Fruit fly (Drosophila melanogaster) whole organism, pupa: ENCODE measurements around the gene Sfp78E.

Source experiments
- CG12605 ChIP-seq: fragments of 200-800 bp; sonication (Bioruptor generic); IDR thresholded peaks from 2 replicates; pipeline ENCODE4 v1.3.6; 2022; ENCODE audit warnings: missing biosample characterization, missing genetic modification characterization
- CG14655 ChIP-seq: fragments of 200-800 bp; sonication (Bioruptor generic); optimal IDR thresholded peaks from 3 replicates; lab custom pipeline; 2017; ENCODE audit warnings: mild to moderate bottlenecking, missing biosample characterization, missing genetic modification reagents, missing genetic modification characterization
- CG17806 ChIP-seq: fragments of 200-800 bp; sonication (Bioruptor generic); optimal IDR thresholded peaks from 2 replicates; lab custom pipeline; 2018; ENCODE audit warnings: missing biosample characterization, mild to moderate bottlenecking, missing genetic modification characterization, moderate library complexity
- CG32121 ChIP-seq: fragments of 200-800 bp; sonication (Bioruptor generic); IDR thresholded peaks from 2 replicates; pipeline ENCODE4 v1.3.6; 2022; ENCODE audit warnings: missing biosample characterization, missing genetic modification characterization
- CG4496 ChIP-seq: fragments of 200-800 bp; sonication (Bioruptor generic); IDR thresholded peaks from 3 replicates; pipeline ENCODE4 v1.3.6; 2022; ENCODE audit warnings: missing biosample characterization, missing genetic modification characterization
- CG8301 ChIP-seq: fragments of 200-800 bp; sonication (Bioruptor generic); optimal IDR thresholded peaks from 2 replicates; lab custom pipeline; 2018; ENCODE audit warnings: missing biosample characterization, mild to moderate bottlenecking, missing genetic modification characterization
- CG9948 ChIP-seq: fragments of 200-800 bp; sonication (Bioruptor generic); optimal IDR thresholded peaks from 2 replicates; lab custom pipeline; 2018; ENCODE audit warnings: missing biosample characterization, mild to moderate bottlenecking, missing genetic modification characterization, moderate library complexity
- D1 ChIP-seq: fragments of 200-800 bp; sonication (Bioruptor generic); optimal IDR thresholded peaks from 2 replicates; lab custom pipeline; 2018; ENCODE audit warnings: missing biosample characterization, mild to moderate bottlenecking, missing genetic modification characterization, moderate library complexity
- EcR ChIP-seq: fragments of 200-800 bp; sonication (Bioruptor generic); optimal IDR thresholded peaks from 3 replicates; lab custom pipeline; 2019; ENCODE audit warnings: missing biosample characterization, missing genetic modification characterization, mild to moderate bottlenecking, moderate library complexity, missing genetic modification reagents
- Ets98B ChIP-seq: fragments of 200-800 bp; sonication (Bioruptor generic); IDR thresholded peaks from 2 replicates; pipeline ENCODE4 v1.3.6; 2022; ENCODE audit warnings: missing biosample characterization, missing genetic modification characterization
- Pif1A ChIP-seq: fragments of 200-800 bp; sonication (Bioruptor generic); optimal IDR thresholded peaks from 3 replicates; lab custom pipeline; 2016; ENCODE audit warnings: missing biosample characterization, missing genetic modification characterization
- Snoo ChIP-seq: fragments of 200-800 bp; sonication (Bioruptor generic); optimal IDR thresholded peaks from 3 replicates; lab custom pipeline; 2017; ENCODE audit warnings: missing biosample characterization, mild to moderate bottlenecking, missing genetic modification characterization, inconsistent platforms
- fd96Ca ChIP-seq: fragments of 200-800 bp; sonication (Bioruptor generic); IDR thresholded peaks from 3 replicates; pipeline ENCODE4 v1.3.6; 2022; ENCODE audit warnings: missing biosample characterization, missing genetic modification characterization
- rn ChIP-seq: fragments of 200-800 bp; sonication (Bioruptor generic); IDR thresholded peaks from 2 replicates; pipeline ENCODE4 v1.3.6; 2022; ENCODE audit warnings: missing biosample characterization, missing genetic modification characterization

- TF ChIP-seq CG12605 (no peak), Ets98B (no peak), fd96Ca (GFP tag; lab: Robert Waterston, UW) (no peak), Snoo (tag; lab: Kevin White, UChicago) (no peak), CG4496 (GFP tag; lab: Robert Waterston, UW) (no peak), CG17806 (no peak), CG9948 (no peak), CG8301 (tag; lab: Kevin White, UChicago) (no peak), EcR (no peak), Pif1A (GFP tag; lab: Kevin White, UChicago) (no peak), CG14655 (GFP tag; lab: Kevin White, UChicago) (no peak), rn (GFP tag; lab: Robert Waterston, UW) (no peak), CG32121 (GFP tag; lab: Robert Waterston, UW) (no peak), D1 (tag; lab: Kevin White, UChicago) (no peak)
Observed at dm6 chr3L:21647853-21648252, 36.0 kb downstream of the Sfp78E start.
